Fruit fly (Drosophila melanogaster) whole organism, embryonic: ENCODE results near the gene CG44000.

Experiments used
- Awh ChIP-seq: fragments of 200-800 bp; sonication (Bioruptor generic); IDR thresholded peaks from 2 replicates; pipeline ENCODE4, ENCODE4 v1.3.6; 2022; ENCODE audit warnings: missing biosample characterization, missing genetic modification characterization
- Bdp1 ChIP-seq: fragments of 200-800 bp; sonication (Bioruptor generic); optimal IDR thresholded peaks from 3 replicates; lab custom pipeline; 2016; ENCODE audit warnings: missing biosample characterization, missing genetic modification characterization
- CG1024 ChIP-seq: fragments of 200-800 bp; sonication (Bioruptor generic); IDR thresholded peaks from 2 replicates; pipeline ENCODE4 v1.3.6; 2022; ENCODE audit warnings: missing biosample characterization, missing genetic modification characterization
- CG10274 ChIP-seq: fragments of 200-800 bp; sonication (Bioruptor generic); optimal IDR thresholded peaks from 3 replicates; lab custom pipeline; 2017; ENCODE audit warnings: missing biosample characterization, mild to moderate bottlenecking, missing genetic modification characterization
- CG10979 ChIP-seq: fragments of 200-800 bp; sonication (Bioruptor generic); optimal IDR thresholded peaks from 2 replicates; lab custom pipeline; 2018; ENCODE audit warnings: missing biosample characterization, mild to moderate bottlenecking, missing genetic modification characterization, moderate library complexity
- CG11696 ChIP-seq: fragments of 200-800 bp; sonication (Bioruptor generic); IDR thresholded peaks from 2 replicates; pipeline ENCODE4 v1.3.6; 2022; ENCODE audit warnings: missing biosample characterization, missing genetic modification characterization
- CG12219 ChIP-seq: fragments of 200-800 bp; sonication (Bioruptor generic); optimal IDR thresholded peaks from 3 replicates; lab custom pipeline; 2018; ENCODE audit warnings: missing biosample characterization, mild to moderate bottlenecking, missing genetic modification characterization
- CG1233 ChIP-seq: fragments of 200-800 bp; sonication (Bioruptor generic); optimal IDR thresholded peaks from 4 replicates; lab custom pipeline; 2018; ENCODE audit warnings: missing biosample characterization, mild to moderate bottlenecking, missing genetic modification characterization
- CG13287 ChIP-seq: fragments of 200-800 bp; sonication (Bioruptor generic); IDR thresholded peaks from 2 replicates; pipeline ENCODE4 v1.3.6; 2022; ENCODE audit warnings: missing biosample characterization, missing genetic modification characterization; ENCODE audit not compliant: partially characterized antibody
- CG14860 ChIP-seq: fragments of 200-800 bp; sonication (Bioruptor generic); IDR thresholded peaks from 3 replicates; pipeline ENCODE4 v1.3.6; 2022; ENCODE audit warnings: missing biosample characterization, missing genetic modification characterization; ENCODE audit not compliant: partially characterized antibody
- CG15479 ChIP-seq: fragments of 200-800 bp; sonication (Bioruptor generic); optimal IDR thresholded peaks from 3 replicates; lab custom pipeline; 2019; ENCODE audit warnings: missing biosample characterization, mild to moderate bottlenecking, missing genetic modification characterization, moderate library complexity
- CG1647 ChIP-seq: fragments of 200-800 bp; sonication (Bioruptor generic); optimal IDR thresholded peaks from 3 replicates; lab custom pipeline; 2016; ENCODE audit warnings: missing biosample characterization, missing genetic modification characterization
- CG17361 ChIP-seq: fragments of 200-800 bp; sonication (Bioruptor generic); IDR thresholded peaks from 3 replicates; pipeline ENCODE4 v1.3.6; 2022; ENCODE audit warnings: missing biosample characterization, missing genetic modification characterization
- CG17385 ChIP-seq: fragments of 200-800 bp; sonication (Bioruptor generic); optimal IDR thresholded peaks from 3 replicates; lab custom pipeline; 2018; ENCODE audit warnings: missing biosample characterization, mild to moderate bottlenecking, missing genetic modification characterization
- CG1792 ChIP-seq: fragments of 200-800 bp; sonication (Bioruptor generic); optimal IDR thresholded peaks from 2 replicates; lab custom pipeline; 2016; ENCODE audit warnings: missing biosample characterization, missing genetic modification characterization
- CG18011 ChIP-seq: fragments of 200-800 bp; sonication (Bioruptor generic); optimal IDR thresholded peaks from 2 replicates; lab custom pipeline; 2017; ENCODE audit warnings: missing biosample characterization, missing genetic modification characterization, mild to moderate bottlenecking, moderate library complexity, missing genotype
- CG2199 ChIP-seq: fragments of 200-800 bp; sonication (Bioruptor generic); IDR thresholded peaks from 3 replicates; pipeline ENCODE4 v1.3.6; 2022; ENCODE audit warnings: missing biosample characterization, missing genetic modification characterization
- CG31388 ChIP-seq: fragments of 200-800 bp; sonication (Bioruptor generic); optimal IDR thresholded peaks from 2 replicates; lab custom pipeline; 2016; ENCODE audit warnings: missing biosample characterization, missing genetic modification characterization
- CG32772 ChIP-seq: fragments of 200-800 bp; sonication (Bioruptor generic); IDR thresholded peaks from 2 replicates; pipeline ENCODE4 v1.3.6; 2022; ENCODE audit warnings: missing biosample characterization, missing genetic modification characterization
- CG3281 ChIP-seq: fragments of 200-800 bp; sonication (Bioruptor generic); optimal IDR thresholded peaks from 3 replicates; lab custom pipeline; 2017; ENCODE audit warnings: missing biosample characterization, mild to moderate bottlenecking, missing genetic modification characterization
- CG34376 ChIP-seq: fragments of 200-800 bp; sonication (Bioruptor generic); optimal IDR thresholded peaks from 2 replicates; lab custom pipeline; 2018; ENCODE audit warnings: missing biosample characterization, mild to moderate bottlenecking, missing genetic modification characterization
- CG4404 ChIP-seq: fragments of 200-800 bp; sonication (Bioruptor generic); IDR thresholded peaks from 2 replicates; pipeline ENCODE4 v1.3.6; 2022; ENCODE audit warnings: missing biosample characterization, missing genetic modification characterization
- CG4730 ChIP-seq: fragments of 200-800 bp; sonication (Bioruptor generic); IDR thresholded peaks from 2 replicates; pipeline ENCODE4 v1.3.6; 2022; ENCODE audit warnings: missing biosample characterization, missing genetic modification characterization
- CG5245 ChIP-seq: fragments of 200-800 bp; sonication (Bioruptor generic); optimal IDR thresholded peaks from 3 replicates; lab custom pipeline; 2016; ENCODE audit warnings: missing biosample characterization, missing genetic modification characterization
- CG5953 ChIP-seq: fragments of 200-800 bp; sonication (Bioruptor generic); IDR thresholded peaks from 2 replicates; pipeline ENCODE4 v1.3.6; 2022; ENCODE audit warnings: missing biosample characterization, missing genetic modification characterization
- CG6272 ChIP-seq: fragments of 200-800 bp; sonication (Bioruptor generic); IDR thresholded peaks from 2 replicates; pipeline ENCODE4 v1.3.6; 2022; ENCODE audit warnings: missing biosample characterization, missing genetic modification characterization
- CG9932 ChIP-seq: fragments of 200-800 bp; sonication (Bioruptor generic); IDR thresholded peaks from 2 replicates; pipeline ENCODE4 v1.3.6; 2022; ENCODE audit warnings: missing biosample characterization, missing genetic modification characterization
- Dad ChIP-seq: fragments of 200-800 bp; sonication (Bioruptor generic); optimal IDR thresholded peaks from 3 replicates; lab custom pipeline; 2016; ENCODE audit warnings: missing biosample characterization, missing genetic modification characterization
- Dp ChIP-seq: fragments of 200-800 bp; sonication (Bioruptor generic); optimal IDR thresholded peaks from 2 replicates; lab custom pipeline; 2018; ENCODE audit warnings: missing biosample characterization, mild to moderate bottlenecking, missing genetic modification characterization, moderate library complexity
- E2f2 ChIP-seq: fragments of 200-800 bp; sonication (Bioruptor generic); IDR thresholded peaks from 2 replicates; pipeline ENCODE4 v1.3.6; 2022; ENCODE audit warnings: missing biosample characterization, missing genetic modification characterization
- Ets65A ChIP-seq: fragments of 200-800 bp; sonication (Bioruptor generic); peaks from one replicate; lab custom pipeline; 2016; ENCODE audit warnings: missing biosample characterization, missing genetic modification characterization
- HLH3B ChIP-seq: fragments of 200-800 bp; sonication (Bioruptor generic); IDR thresholded peaks from 2 replicates; pipeline ENCODE4 v1.3.6; 2022; ENCODE audit warnings: missing biosample characterization, missing genetic modification characterization
- HLH4C ChIP-seq: fragments of 200-800 bp; sonication (Bioruptor generic); IDR thresholded peaks from 3 replicates; pipeline ENCODE4 v1.3.6; 2022; ENCODE audit warnings: missing biosample characterization, missing genetic modification characterization; ENCODE audit not compliant: partially characterized antibody
- Lim3 ChIP-seq: fragments of 200-800 bp; sonication (Bioruptor generic); IDR thresholded peaks from 2 replicates; pipeline ENCODE4 v1.3.6; 2022; ENCODE audit warnings: missing biosample characterization, missing genetic modification characterization
- Nf-YB ChIP-seq: fragments of 200-800 bp; sonication (Bioruptor generic); optimal IDR thresholded peaks from 3 replicates; lab custom pipeline; 2019; ENCODE audit warnings: missing biosample characterization, mild to moderate bottlenecking, missing genetic modification characterization, moderate library complexity
- Rx ChIP-seq: fragments of 200-800 bp; sonication (Bioruptor generic); IDR thresholded peaks from 2 replicates; pipeline ENCODE4 v1.3.6; 2022; ENCODE audit warnings: missing biosample characterization, missing genetic modification characterization
- Vsx1 ChIP-seq: fragments of 200-800 bp; sonication (Bioruptor generic); optimal IDR thresholded peaks from 2 replicates; lab custom pipeline; 2017; ENCODE audit warnings: missing biosample characterization, mild to moderate bottlenecking, missing genetic modification characterization, missing genetic modification reagents
- al ChIP-seq: fragments of 200-800 bp; sonication (Bioruptor generic); IDR thresholded peaks from 2 replicates; pipeline ENCODE4 v1.3.6; 2022; ENCODE audit warnings: missing biosample characterization, missing genetic modification characterization
- ase ChIP-seq: fragments of 200-800 bp; sonication (Bioruptor generic); IDR thresholded peaks from 3 replicates; pipeline ENCODE4 v1.3.6; 2022; ENCODE audit warnings: missing biosample characterization, missing genetic modification characterization
- bsh ChIP-seq, 2 experiments: fragments of 200-800 bp; sonication (Bioruptor generic); optimal IDR thresholded peaks; 2 replicates each; lab custom pipeline; 2017 to 2018; ENCODE audit warnings: mild to moderate bottlenecking in 2 of 2, missing biosample characterization in 2 of 2, missing genetic modification characterization in 2 of 2, moderate library complexity in 1 of 2
- cad ChIP-seq: fragments of >200 bp; optimal IDR thresholded peaks from 2 replicates; lab custom pipeline; 2017; ENCODE audit warnings: missing biosample characterization, missing genetic modification characterization
- fru ChIP-seq: fragments of >200 bp; optimal IDR thresholded peaks from 2 replicates; lab custom pipeline; 2017
- gce ChIP-seq: fragments of 200-800 bp; sonication (Bioruptor generic); IDR thresholded peaks from 3 replicates; pipeline ENCODE4 v1.3.6; 2022; ENCODE audit warnings: missing biosample characterization, missing genetic modification characterization
- hth ChIP-seq: fragments of >200 bp; optimal IDR thresholded peaks from 2 replicates; lab custom pipeline; 2017; ENCODE audit warnings: inconsistent platforms
- oc ChIP-seq: fragments of 200-800 bp; sonication (Bioruptor generic); optimal IDR thresholded peaks from 2 replicates; lab custom pipeline; 2018; ENCODE audit warnings: missing biosample characterization, mild to moderate bottlenecking, missing genetic modification characterization, moderate library complexity
- ranshi ChIP-seq: fragments of 200-800 bp; sonication (Bioruptor generic); IDR thresholded peaks from 2 replicates; pipeline ENCODE4 v1.3.6; 2022; ENCODE audit warnings: missing biosample characterization, missing genetic modification characterization
- sens-2 ChIP-seq: fragments of 200-800 bp; sonication (Bioruptor generic); IDR thresholded peaks from 2 replicates; pipeline ENCODE4 v1.3.6; 2022; ENCODE audit warnings: missing biosample characterization, missing genetic modification characterization
- tap ChIP-seq: fragments of 200-800 bp; optimal IDR thresholded peaks from 3 replicates; lab custom pipeline; 2019; ENCODE audit warnings: missing biosample characterization, mild to moderate bottlenecking, missing genetic modification characterization, moderate library complexity
- unc-4 ChIP-seq: fragments of 200-800 bp; sonication (Bioruptor generic); IDR thresholded peaks from 2 replicates; pipeline ENCODE4 v1.3.6; 2022; ENCODE audit warnings: missing biosample characterization, missing genetic modification characterization; ENCODE audit not compliant: partially characterized antibody
- z ChIP-seq: fragments of 200-800 bp; sonication (Bioruptor generic); IDR thresholded peaks from 3 replicates; pipeline ENCODE4 v1.3.6; 2022; ENCODE audit warnings: missing biosample characterization, missing genetic modification characterization

Gene CG44000

DNA sequence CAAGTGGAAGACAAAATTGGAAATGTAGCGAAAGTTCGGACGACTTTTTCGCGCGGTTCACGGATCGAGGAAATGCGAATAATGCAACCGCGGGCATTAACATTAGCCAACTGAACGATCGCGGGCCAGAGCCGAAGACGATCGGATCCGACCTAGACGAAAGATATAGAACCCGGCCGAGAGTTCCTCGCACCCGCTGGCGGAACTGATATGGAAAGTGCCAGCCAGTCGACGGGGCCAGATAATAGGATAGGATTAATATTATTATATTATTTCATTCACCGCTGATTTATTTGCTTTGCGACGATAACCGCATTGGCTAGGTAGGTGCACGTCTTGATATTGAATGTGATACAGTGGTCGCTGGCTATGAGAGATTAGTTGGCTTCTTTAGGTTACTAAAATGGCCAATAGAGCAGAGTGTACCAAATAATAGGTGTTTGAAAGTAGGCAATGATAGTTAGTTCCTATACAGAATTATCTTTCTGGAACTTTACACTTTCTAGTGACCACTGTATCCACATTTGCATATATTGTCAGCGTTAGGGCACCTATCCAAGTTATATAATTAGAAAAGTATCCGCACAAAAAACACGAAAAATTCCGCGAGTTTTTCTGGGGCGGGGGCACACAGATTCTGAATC is 43.6 kb upstream of the CG44000 start (continued):
- TF ChIP-seq CG5245 (GFP tag; lab: Kevin White, UChicago) (peak; percentile 51), CG15479 (GFP tag; lab: Kevin White, UChicago) (no peak), Bdp1 (peak; percentile 47), CG11696 (GFP tag; lab: Robert Waterston, UW) (no peak; the same call in 1 of the 2 replicates), gce (GFP tag; lab: Robert Waterston, UW) (peak; percentile 37; the same call in 2 of the 3 replicates), CG1647 (GFP tag; lab: Kevin White, UChicago) (peak; percentile 36), Awh (GFP tag; lab: Robert Waterston, UW) (peak; percentile 56; the same call in 1 of the 2 replicates), al (GFP tag; lab: Robert Waterston, UW) (peak; percentile 25; the same call in 1 of the 2 replicates), CG14860 (GFP tag; lab: Robert Waterston, UW) (no peak), CG9932 (GFP tag; lab: Robert Waterston, UW) (peak; percentile 73), ranshi (GFP tag; lab: Robert Waterston, UW) (peak; percentile 70; the same call in 1 of the 2 replicates), CG17361 (GFP tag; lab: Robert Waterston, UW) (peak; percentile 15; the same call in 1 of the 3 replicates), CG1233 (GFP tag; lab: Kevin White, UChicago) (peak; percentile 16), CG6272 (0 out of 2 replicates have a peak, but pooled peaks have one; percentile 46), hth (lab: Kevin White, UChicago) (no peak), bsh (GFP tag; optimal IDR thresholded peaks at IDR 0.05; lab: Kevin White, UChicago) (peak; percentile 18 to 74), z (no peak), CG4730 (peak; percentile 49; the same call in 1 of the 2 replicates), CG10979 (tag; lab: Kevin White, UChicago) (peak; percentile 61), Dp (GFP tag; lab: Kevin White, UChicago) (no peak), CG1792 (GFP tag; lab: Kevin White, UChicago) (peak; percentile 37), CG5953 (GFP tag; lab: Robert Waterston, UW) (0 out of 2 replicates have a peak, but pooled peaks have one; percentile 37), Rx (peak; percentile 64), HLH4C (no peak), unc-4 (no peak), CG34376 (GFP tag; lab: Kevin White, UChicago) (peak; percentile 42), CG1024 (peak; percentile 73; the same call in 1 of the 2 replicates), Vsx1 (GFP tag; lab: Kevin White, UChicago) (peak; percentile 35), Lim3 (no peak), E2f2 (GFP tag; lab: Robert Waterston, UW) (peak; percentile 19; the same call in 1 of the 2 replicates), CG13287 (GFP tag; lab: Robert Waterston, UW) (no peak), Dad (GFP tag; lab: Kevin White, UChicago) (peak; percentile 44), tap (tag; lab: Kevin White, UChicago) (peak; percentile 69), sens-2 (GFP tag; lab: Robert Waterston, UW) (peak; percentile 38; the same call in 1 of the 2 replicates), CG10274 (peak; percentile 28), CG31388 (GFP tag; lab: Kevin White, UChicago) (peak; percentile 24), oc (tag; lab: Kevin White, UChicago) (peak; percentile 17), CG3281 (GFP tag; lab: Kevin White, UChicago) (peak; percentile 72), CG18011 (no peak), Nf-YB (GFP tag; lab: Kevin White, UChicago) (peak; percentile 11), CG17385 (GFP tag; lab: Kevin White, UChicago) (peak; percentile 60), cad (no peak), ase (GFP tag; lab: Robert Waterston, UW) (peak; percentile 67), CG4404 (GFP tag; lab: Robert Waterston, UW) (peak; percentile 78), fru (lab: Kevin White, UChicago) (no peak), CG32772 (GFP tag; lab: Robert Waterston, UW) (peak; percentile 49), Ets65A (GFP tag; lab: Kevin White, UChicago) (peak; percentile 93), CG2199 (no peak; the same call in 2 of the 3 replicates), HLH3B (GFP tag; lab: Robert Waterston, UW) (peak; percentile 56), CG12219 (GFP tag; lab: Kevin White, UChicago) (peak; percentile 58)
